Worm (Caenorhabditis elegans): ENCODE results near the gene mfsd-8.

- no peak for TF ChIP-seq lin-39 (tag; optimal IDR thresholded peaks at IDR 0.05)
- TF ChIP-seq nhr-77 (tag; optimal IDR thresholded peaks at IDR 0.05) = no peak
- no peak for TF ChIP-seq ama-1 (optimal IDR thresholded peaks at IDR 0.05)
- TF ChIP-seq nhr-28 (tag; optimal IDR thresholded peaks at IDR 0.05) = no peak
- TF ChIP-seq fos-1 (tag; optimal IDR thresholded peaks at IDR 0.05) = no peak
- no peak for TF ChIP-seq pha-4 (tag; optimal IDR thresholded peaks at IDR 0.05)
- TF ChIP-seq nhr-12 (tag; optimal IDR thresholded peaks at IDR 0.05) = no peak
- TF ChIP-seq skn-1 (tag; optimal IDR thresholded peaks at IDR 0.05) = no peak
- TF ChIP-seq ZK546.5 (tag; optimal IDR thresholded peaks at IDR 0.05) = no peak
- no peak for TF ChIP-seq eor-1 (tag; optimal IDR thresholded peaks at IDR 0.05)
- TF ChIP-seq nhr-76 (tag; optimal IDR thresholded peaks at IDR 0.05) = no peak
- TF ChIP-seq lin-15B (tag; optimal IDR thresholded peaks at IDR 0.05) = no peak
Measured at ce11 chrIII:3266602-3267001, 15.5 kb upstream of the mfsd-8 start, which contains the start of gene Y53G8AM.7.
